Worm (Caenorhabditis elegans): Measurements from ENCODE around the gene Y7A9D.1.
A peak's percentile ranks its signal among the peaks of the same experiment; 100 is the strongest.

Gene Y7A9D.1

DNA sequence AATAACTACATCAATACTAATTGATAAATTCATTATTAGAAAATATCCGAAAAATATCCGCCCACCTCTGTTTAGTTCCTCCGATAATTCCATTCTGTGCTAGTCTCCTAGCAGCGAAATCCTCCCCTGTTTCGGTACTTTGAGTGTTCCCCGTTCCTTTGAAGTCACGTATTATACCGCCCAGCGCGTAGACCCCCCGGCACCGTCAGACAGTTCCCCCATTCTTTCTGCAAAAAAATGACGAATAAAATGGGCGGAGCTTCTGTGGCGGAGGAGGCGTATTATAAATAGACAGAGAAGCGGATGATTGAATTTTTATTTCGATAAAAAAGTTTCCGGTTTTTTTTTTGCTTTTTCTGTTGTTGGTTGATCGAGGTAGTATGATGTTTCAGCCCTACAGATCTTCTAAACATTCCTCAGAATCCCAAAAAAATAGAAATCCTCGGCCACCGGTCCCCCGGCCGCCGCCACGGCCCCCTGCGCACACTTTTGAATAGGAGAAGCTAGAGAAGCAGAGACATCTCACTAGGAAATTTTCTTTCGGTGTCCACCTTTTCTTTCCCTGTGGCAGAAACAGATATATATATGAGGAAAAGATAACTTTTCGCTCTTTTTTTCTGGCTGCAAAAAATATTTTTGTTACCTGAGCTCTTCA lies 40.0 kb upstream of the Y7A9D.1 start (continued):
- TF ChIP-seq swsn-7 (tag; optimal IDR thresholded peaks at IDR 0.05): no peak
- peak; percentile 4 for TF ChIP-seq blmp-1 (tag; optimal IDR thresholded peaks at IDR 0.05)
- TF ChIP-seq mep-1 (tag; optimal IDR thresholded peaks at IDR 0.05): peak; percentile 24
- TF ChIP-seq dpl-1 (GFP tag; optimal IDR thresholded peaks at IDR 0.05): peak in 2 of 3 experiments; percentile 15 to 57
- TF ChIP-seq nhr-84 (tag; optimal IDR thresholded peaks at IDR 0.05): no peak
- no peak for TF ChIP-seq nhr-47 (tag; optimal IDR thresholded peaks at IDR 0.05)
- no peak for TF ChIP-seq unc-86 (tag; optimal IDR thresholded peaks at IDR 0.05)
- no peak for TF ChIP-seq sox-4 (tag; optimal IDR thresholded peaks at IDR 0.05)
- TF ChIP-seq hlh-4 (tag; optimal IDR thresholded peaks at IDR 0.05): no peak
- no peak for TF ChIP-seq nhr-237 (tag; optimal IDR thresholded peaks at IDR 0.05)
- no peak for TF ChIP-seq irx-1 (tag; optimal IDR thresholded peaks at IDR 0.05)
- no peak for TF ChIP-seq pqm-1 (tag; optimal IDR thresholded peaks at IDR 0.05)
- TF ChIP-seq egl-13 (tag; optimal IDR thresholded peaks at IDR 0.05): no peak
- no peak for TF ChIP-seq ceh-8 (GFP tag; optimal IDR thresholded peaks at IDR 0.05)
- TF ChIP-seq tlp-1 (tag; optimal IDR thresholded peaks at IDR 0.05): no peak
- no peak for TF ChIP-seq nhr-19 (GFP tag; conservative IDR thresholded peaks at IDR 0.05)
- TF ChIP-seq sptf-1 (tag; optimal IDR thresholded peaks at IDR 0.05): no peak
- TF ChIP-seq pax-3 (tag; optimal IDR thresholded peaks at IDR 0.05): no peak
- no peak for TF ChIP-seq aly-2 (tag; optimal IDR thresholded peaks at IDR 0.05)
- peak in 1 of 2 experiments; percentile 31 for TF ChIP-seq lsy-2 (tag; optimal IDR thresholded peaks at IDR 0.05)
- TF ChIP-seq vab-15 (tag; optimal IDR thresholded peaks at IDR 0.05): no peak
- no peak for TF ChIP-seq nhr-77 (tag; optimal IDR thresholded peaks at IDR 0.05)
- TF ChIP-seq dsc-1 (tag; optimal IDR thresholded peaks at IDR 0.05): no peak
- TF ChIP-seq lin-15B (tag; optimal IDR thresholded peaks at IDR 0.05): no peak
- TF ChIP-seq nhr-28 (tag; optimal IDR thresholded peaks at IDR 0.05): no peak
- TF ChIP-seq elt-3 (tag; optimal IDR thresholded peaks at IDR 0.05): no peak
- no peak for TF ChIP-seq fkh-10 (GFP tag; optimal IDR thresholded peaks at IDR 0.05)
- no peak for TF ChIP-seq nhr-76 (tag; optimal IDR thresholded peaks at IDR 0.05)
- TF ChIP-seq unc-98 (GFP tag; IDR thresholded peaks at IDR 0.05): no peak
- TF ChIP-seq snpc-4 (tag; optimal IDR thresholded peaks at IDR 0.05): no peak
- no peak for TF ChIP-seq aha-1 (tag; optimal IDR thresholded peaks at IDR 0.05)
- TF ChIP-seq isw-1 (GFP tag; IDR thresholded peaks at IDR 0.05): no peak
- no peak for TF ChIP-seq unc-30 (tag; optimal IDR thresholded peaks at IDR 0.05)
- no peak for TF ChIP-seq zip-4 (GFP tag; optimal IDR thresholded peaks at IDR 0.05)
- TF ChIP-seq nhr-12 (tag; optimal IDR thresholded peaks at IDR 0.05): no peak
- peak; percentile 16 to 26 for TF ChIP-seq efl-1 (optimal IDR thresholded peaks at IDR 0.05)
- TF ChIP-seq efl-1 (GFP tag; optimal IDR thresholded peaks at IDR 0.05 in 1 of 2): peak in 1 of 2 experiments; percentile 59
- TF ChIP-seq mab-9 (GFP tag; IDR thresholded peaks at IDR 0.05): no peak
- TF ChIP-seq fkh-4 (tag; optimal IDR thresholded peaks at IDR 0.05; ENCODE audit: borderline replicate concordance): no peak
- TF ChIP-seq C34B4.2 (tag; optimal IDR thresholded peaks at IDR 0.05): no peak
- TF ChIP-seq nhr-90 (tag; optimal IDR thresholded peaks at IDR 0.05; ENCODE audit: poor library complexity): no peak
- no peak for TF ChIP-seq zag-1 (tag; optimal IDR thresholded peaks at IDR 0.05)
- peak; percentile 34 for TF ChIP-seq nhr-85 (tag)
- no peak for TF ChIP-seq unc-130 (tag; optimal IDR thresholded peaks at IDR 0.05)
- TF ChIP-seq unc-62 (GFP tag; optimal IDR thresholded peaks at IDR 0.05): no peak
- TF ChIP-seq C04F5.9 (tag; optimal IDR thresholded peaks at IDR 0.05): no peak
- no peak for TF ChIP-seq jun-1 (tag; optimal IDR thresholded peaks at IDR 0.05)
- peak; percentile 30 for TF ChIP-seq ceh-90 (tag; optimal IDR thresholded peaks at IDR 0.05)
- no peak for TF ChIP-seq nhr-20 (tag; optimal IDR thresholded peaks at IDR 0.05)
- TF ChIP-seq skn-1 (tag; optimal IDR thresholded peaks at IDR 0.05): no peak
- TF ChIP-seq lin-13 (GFP tag; optimal IDR thresholded peaks at IDR 0.05): no peak
- no peak for TF ChIP-seq egl-27 (tag; optimal IDR thresholded peaks at IDR 0.05)
- no peak for TF ChIP-seq hpl-2 (GFP tag; optimal IDR thresholded peaks at IDR 0.05)
- TF ChIP-seq grh-1 (GFP tag; IDR thresholded peaks at IDR 0.05): no peak

All from whole organism, L1 larva.